Fruit fly (Drosophila melanogaster) whole organism, prepupa: Measurements from ENCODE around the gene CG18268.
A peak's percentile ranks its signal among the peaks of the same experiment; 100 is the strongest.

Source experiments
- Blimp-1 ChIP-seq: fragments of 200-800 bp; sonication (Bioruptor generic); optimal IDR thresholded peaks from 3 replicates; lab custom pipeline; 2017; ENCODE audit warnings: missing biosample characterization, missing genetic modification characterization, mild to moderate bottlenecking, moderate library complexity, missing genetic modification reagents
- CG10631 ChIP-seq: fragments of 200-800 bp; sonication (Bioruptor generic); optimal IDR thresholded peaks from 2 replicates; lab custom pipeline; 2016; ENCODE audit warnings: missing biosample characterization, missing genetic modification characterization
- CG10669 ChIP-seq: fragments of 200-800 bp; sonication (Bioruptor generic); optimal IDR thresholded peaks from 3 replicates; lab custom pipeline; 2018; ENCODE audit warnings: missing biosample characterization, mild to moderate bottlenecking, missing genetic modification characterization, moderate library complexity
- CG11762 ChIP-seq: fragments of 200-800 bp; sonication (Bioruptor generic); optimal IDR thresholded peaks from 3 replicates; lab custom pipeline; 2016; ENCODE audit warnings: missing biosample characterization, missing genetic modification characterization; ENCODE audit not compliant: insufficient read depth
- CG11902 ChIP-seq: fragments of 200-800 bp; sonication (Bioruptor generic); optimal IDR thresholded peaks from 3 replicates; lab custom pipeline; 2016; ENCODE audit warnings: missing biosample characterization, missing genetic modification characterization
- CG15336 ChIP-seq: fragments of 200-800 bp; sonication (Bioruptor generic); IDR thresholded peaks from 2 replicates; pipeline ENCODE4 v1.3.6; 2022; ENCODE audit warnings: missing biosample characterization, missing genetic modification characterization
- CG1621 ChIP-seq: fragments of 200-800 bp; sonication (Bioruptor generic); optimal IDR thresholded peaks from 3 replicates; lab custom pipeline; 2018; ENCODE audit warnings: missing biosample characterization, mild to moderate bottlenecking, missing genetic modification characterization
- CG16779 ChIP-seq: fragments of 200-800 bp; sonication (Bioruptor generic); optimal IDR thresholded peaks from 3 replicates; lab custom pipeline; 2017; ENCODE audit warnings: missing biosample characterization, mild to moderate bottlenecking, missing genetic modification characterization
- CG3032 ChIP-seq: fragments of 200-800 bp; optimal IDR thresholded peaks from 2 replicates; lab custom pipeline; 2019; ENCODE audit warnings: missing biosample characterization, mild to moderate bottlenecking, missing genetic modification characterization, moderate library complexity
- CG31627 ChIP-seq: fragments of 200-800 bp; sonication (Bioruptor generic); optimal IDR thresholded peaks from 3 replicates; lab custom pipeline; 2016; ENCODE audit warnings: missing biosample characterization, missing genetic modification characterization
- CG34406 ChIP-seq: fragments of 200-800 bp; sonication (Bioruptor generic); optimal IDR thresholded peaks from 3 replicates; lab custom pipeline; 2016; ENCODE audit warnings: missing biosample characterization, missing genetic modification characterization
- CG3919 ChIP-seq: fragments of 200-800 bp; sonication (Bioruptor generic); optimal IDR thresholded peaks from 3 replicates; lab custom pipeline; 2016; ENCODE audit warnings: missing biosample characterization, missing genetic modification characterization
- CG4318 ChIP-seq: fragments of 200-800 bp; sonication (Bioruptor generic); optimal IDR thresholded peaks from 3 replicates; lab custom pipeline; 2017; ENCODE audit warnings: missing biosample characterization, mild to moderate bottlenecking, missing genetic modification characterization
- CG6163 ChIP-seq: fragments of 200-800 bp; sonication (Bioruptor generic); IDR thresholded peaks from 3 replicates; pipeline ENCODE4 v1.3.6; 2022; ENCODE audit warnings: missing biosample characterization, missing genetic modification characterization
- CG6276 ChIP-seq: fragments of 200-800 bp; sonication (Bioruptor generic); optimal IDR thresholded peaks from 2 replicates; lab custom pipeline; 2017; ENCODE audit warnings: missing biosample characterization, mild to moderate bottlenecking, missing genetic modification characterization
- CG6792 ChIP-seq: fragments of 200-800 bp; sonication (Bioruptor generic); optimal IDR thresholded peaks from 3 replicates; lab custom pipeline; 2016; ENCODE audit warnings: missing biosample characterization, missing genetic modification characterization
- CG6808 ChIP-seq: fragments of 200-800 bp; sonication (Bioruptor generic); optimal IDR thresholded peaks from 3 replicates; lab custom pipeline; 2017; ENCODE audit warnings: missing biosample characterization, missing genetic modification characterization, mild to moderate bottlenecking, moderate library complexity, missing genetic modification reagents
- CG7368 ChIP-seq: fragments of 200-800 bp; sonication (Bioruptor generic); optimal IDR thresholded peaks from 3 replicates; lab custom pipeline; 2016; ENCODE audit warnings: missing biosample characterization, missing genetic modification characterization
- CG8119 ChIP-seq: fragments of 200-800 bp; sonication (Bioruptor generic); IDR thresholded peaks from 3 replicates; pipeline ENCODE4 v1.3.6; 2022; ENCODE audit warnings: missing biosample characterization, missing genetic modification characterization
- CG8319 ChIP-seq: fragments of 200-800 bp; sonication (Bioruptor generic); optimal IDR thresholded peaks from 3 replicates; lab custom pipeline; 2016; ENCODE audit warnings: missing biosample characterization, missing genetic modification characterization
- CG8632 ChIP-seq: fragments of 200-800 bp; sonication (Bioruptor generic); optimal IDR thresholded peaks from 3 replicates; lab custom pipeline; 2016; ENCODE audit warnings: missing biosample characterization, missing genetic modification characterization
- CG9139 ChIP-seq: fragments of 200-800 bp; sonication (Bioruptor generic); optimal IDR thresholded peaks from 3 replicates; lab custom pipeline; 2017; ENCODE audit warnings: missing biosample characterization, mild to moderate bottlenecking, missing genetic modification characterization
- Eip75B ChIP-seq: fragments of 200-800 bp; sonication (Bioruptor generic); optimal IDR thresholded peaks from 3 replicates; lab custom pipeline; 2016; ENCODE audit warnings: missing biosample characterization, missing genetic modification characterization
- Eip78C ChIP-seq: fragments of 200-800 bp; sonication (Bioruptor generic); peaks from one replicate; lab custom pipeline; 2016; ENCODE audit warnings: missing biosample characterization, missing genetic modification characterization
- Ets21C ChIP-seq: fragments of 200-800 bp; sonication (Bioruptor generic); optimal IDR thresholded peaks from 3 replicates; lab custom pipeline; 2016; ENCODE audit warnings: missing biosample characterization, missing genetic modification characterization
- Ets96B ChIP-seq: fragments of 200-800 bp; optimal IDR thresholded peaks from 2 replicates; lab custom pipeline; 2019; ENCODE audit warnings: missing biosample characterization, mild to moderate bottlenecking, missing genetic modification characterization, moderate library complexity
- Gug ChIP-seq: fragments of 200-800 bp; sonication (Bioruptor generic); IDR thresholded peaks from 2 replicates; pipeline ENCODE4 v1.3.6; 2022; ENCODE audit warnings: missing biosample characterization, missing genetic modification characterization
- Hr39 ChIP-seq: fragments of 200-800 bp; sonication (Bioruptor generic); optimal IDR thresholded peaks from 2 replicates; lab custom pipeline; 2016; ENCODE audit warnings: missing biosample characterization, missing genetic modification characterization
- Hr4 ChIP-seq: fragments of 200-800 bp; sonication (Bioruptor generic); optimal IDR thresholded peaks from 3 replicates; lab custom pipeline; 2016; ENCODE audit warnings: missing biosample characterization, missing genetic modification characterization
- Lpt ChIP-seq: fragments of 200-800 bp; sonication (Bioruptor generic); optimal IDR thresholded peaks from 3 replicates; lab custom pipeline; 2016; ENCODE audit warnings: missing biosample characterization, missing genetic modification characterization
- Met ChIP-seq: fragments of 200-800 bp; sonication (Bioruptor generic); optimal IDR thresholded peaks from 3 replicates; lab custom pipeline; 2016; ENCODE audit warnings: missing biosample characterization, missing genetic modification characterization
- OdsH ChIP-seq: fragments of 200-800 bp; sonication (Bioruptor generic); optimal IDR thresholded peaks from 3 replicates; lab custom pipeline; 2016; ENCODE audit warnings: missing biosample characterization, missing genetic modification characterization
- Smox ChIP-seq: fragments of 200-800 bp; sonication (Bioruptor generic); optimal IDR thresholded peaks from 3 replicates; lab custom pipeline; 2016; ENCODE audit warnings: missing biosample characterization, missing genetic modification characterization
- Sox102F ChIP-seq: fragments of 200-800 bp; sonication (Bioruptor generic); optimal IDR thresholded peaks from 2 replicates; lab custom pipeline; 2016; ENCODE audit warnings: missing biosample characterization, mild to moderate bottlenecking, missing genetic modification characterization
- Sox14 ChIP-seq: fragments of 200-800 bp; sonication (Bioruptor generic); optimal IDR thresholded peaks from 3 replicates; lab custom pipeline; 2016; ENCODE audit warnings: missing biosample characterization, missing genetic modification characterization
- achi ChIP-seq: fragments of 200-800 bp; sonication (Bioruptor generic); optimal IDR thresholded peaks from 3 replicates; lab custom pipeline; 2016; ENCODE audit warnings: missing biosample characterization, missing genetic modification characterization
- acj6 ChIP-seq: fragments of 200-800 bp; sonication (Bioruptor generic); optimal IDR thresholded peaks from 3 replicates; lab custom pipeline; 2016; ENCODE audit warnings: missing biosample characterization, missing genetic modification characterization
- cyc ChIP-seq: fragments of 200-800 bp; sonication (Bioruptor generic); optimal IDR thresholded peaks from 3 replicates; lab custom pipeline; 2016; ENCODE audit warnings: missing biosample characterization, missing genetic modification characterization
- dsx ChIP-seq: fragments of 200-800 bp; optimal IDR thresholded peaks from 3 replicates; lab custom pipeline; 2019; ENCODE audit warnings: missing biosample characterization, mild to moderate bottlenecking, missing genetic modification characterization, moderate library complexity; ENCODE audit not compliant: poor library complexity, severe bottlenecking
- eg ChIP-seq: fragments of 200-800 bp; sonication (Bioruptor generic); IDR thresholded peaks from 3 replicates; pipeline ENCODE4 v1.3.6; 2022; ENCODE audit warnings: missing biosample characterization, missing genetic modification characterization
- esn ChIP-seq: fragments of 200-800 bp; sonication (Bioruptor generic); optimal IDR thresholded peaks from 2 replicates; lab custom pipeline; 2016; ENCODE audit warnings: missing biosample characterization, mild to moderate bottlenecking, missing genetic modification characterization, moderate library complexity
- fd59A ChIP-seq: fragments of 200-800 bp; sonication (Bioruptor generic); optimal IDR thresholded peaks from 2 replicates; lab custom pipeline; 2017; ENCODE audit warnings: missing biosample characterization, mild to moderate bottlenecking, missing genetic modification characterization, missing genetic modification reagents
- lz ChIP-seq: fragments of 200-800 bp; sonication (Bioruptor generic); optimal IDR thresholded peaks from 3 replicates; lab custom pipeline; 2016; ENCODE audit warnings: missing biosample characterization, missing genetic modification characterization
- net ChIP-seq: fragments of 200-800 bp; sonication (Bioruptor generic); optimal IDR thresholded peaks from 3 replicates; lab custom pipeline; 2016; ENCODE audit warnings: missing biosample characterization, missing genetic modification characterization
- pdm3 ChIP-seq: fragments of 200-800 bp; sonication (Bioruptor generic); optimal IDR thresholded peaks from 3 replicates; lab custom pipeline; 2016; ENCODE audit warnings: missing biosample characterization, missing genetic modification characterization
- spab ChIP-seq: fragments of 200-800 bp; sonication (Bioruptor generic); optimal IDR thresholded peaks from 2 replicates; lab custom pipeline; 2017; ENCODE audit warnings: missing biosample characterization, mild to moderate bottlenecking, missing genetic modification characterization, missing genetic modification reagents
- ss ChIP-seq, 2 experiments: fragments of 200-800 bp; sonication (Bioruptor generic); optimal IDR thresholded peaks; 2 replicates in 1 of 2; 3 replicates in 1 of 2; lab custom pipeline; 2017 to 2018; ENCODE audit warnings: mild to moderate bottlenecking in 2 of 2, missing biosample characterization in 2 of 2, missing genetic modification characterization in 2 of 2, moderate library complexity in 1 of 2
- topi ChIP-seq: fragments of 200-800 bp; sonication (Bioruptor generic); optimal IDR thresholded peaks from 3 replicates; lab custom pipeline; 2016; ENCODE audit warnings: missing biosample characterization, missing genetic modification characterization

CG18268 gene

DNA sequence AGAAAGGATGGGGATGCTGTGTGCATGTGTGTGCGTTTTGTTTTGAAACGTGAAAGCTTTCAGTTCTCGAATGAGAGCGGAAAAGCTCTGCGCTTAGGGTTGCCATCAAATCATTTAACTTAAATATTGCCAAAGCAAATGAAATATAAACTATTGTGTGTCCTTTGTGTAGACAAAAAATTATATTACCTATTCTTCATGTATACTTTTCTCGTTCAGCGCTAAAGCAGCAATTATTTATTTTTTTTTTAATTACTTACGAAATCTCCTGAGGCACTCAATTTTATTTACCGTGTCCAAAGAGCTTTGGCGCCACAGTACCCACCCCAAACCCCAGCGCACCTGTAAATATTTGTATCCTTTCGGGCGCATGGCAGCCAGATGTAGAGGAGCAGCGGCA is 17.3 kb upstream of the CG18268 start (continued):
- TF ChIP-seq achi: peak; percentile 6
- no peak for TF ChIP-seq CG1621
- no peak; the same call in 2 of the 3 replicates for TF ChIP-seq CG6163 (GFP tag; lab: Robert Waterston, UW)
- TF ChIP-seq CG9139 (GFP tag; lab: Kevin White, UChicago): no peak
- no peak for TF ChIP-seq Ets21C
- peak; percentile 13 for TF ChIP-seq CG31627 (GFP tag; lab: Kevin White, UChicago)
- TF ChIP-seq Ets96B (tag; lab: Kevin White, UChicago): no peak
- TF ChIP-seq fd59A (GFP tag; lab: Kevin White, UChicago): peak; percentile 4
- TF ChIP-seq net (GFP tag; lab: Kevin White, UChicago): peak; percentile 4
- peak; percentile 54; the same call in 2 of the 3 replicates for TF ChIP-seq eg (GFP tag; lab: Robert Waterston, UW)
- no peak for TF ChIP-seq CG6808
- TF ChIP-seq spab (GFP tag; lab: Kevin White, UChicago): no peak
- TF ChIP-seq Hr4 (GFP tag; lab: Kevin White, UChicago): peak; percentile 44

dm6 chr3R:7813981-7814529 is 9.8 kb upstream of the CG18268 start, which contains the start of gene CG34384:
Gene CG34384 (plus strand): TSS chr3R:7814361.
- TF ChIP-seq Hr39: peak; percentile 30
- TF ChIP-seq spab (GFP tag; lab: Kevin White, UChicago): peak; percentile 60
- TF ChIP-seq lz (GFP tag; lab: Kevin White, UChicago): peak; percentile 54
- no peak for TF ChIP-seq CG11762
- peak; percentile 82 for TF ChIP-seq Eip78C (GFP tag; lab: Kevin White, UChicago)
- peak; percentile 41 for TF ChIP-seq CG31627 (GFP tag; lab: Kevin White, UChicago)
- TF ChIP-seq CG7368 (GFP tag; lab: Kevin White, UChicago): no peak
- TF ChIP-seq CG3032 (tag; lab: Kevin White, UChicago): peak; percentile 49
- peak; percentile 48 for TF ChIP-seq Met (GFP tag; lab: Kevin White, UChicago)
- TF ChIP-seq CG9139 (GFP tag; lab: Kevin White, UChicago): no peak
- TF ChIP-seq Smox (GFP tag; lab: Kevin White, UChicago): peak; percentile 21
- TF ChIP-seq CG8119 (GFP tag; lab: Robert Waterston, UW): no peak
- TF ChIP-seq CG8632 (GFP tag; lab: Kevin White, UChicago): peak; percentile 19
- peak; percentile 18 to 58 for TF ChIP-seq ss (GFP tag; optimal IDR thresholded peaks at IDR 0.05; lab: Kevin White, UChicago)
- TF ChIP-seq Hr4 (GFP tag; lab: Kevin White, UChicago): peak; percentile 27
- peak; percentile 45 for TF ChIP-seq Ets96B (tag; lab: Kevin White, UChicago)
- peak; percentile 27 for TF ChIP-seq cyc (GFP tag; lab: Kevin White, UChicago)
- TF ChIP-seq CG4318 (GFP tag; lab: Kevin White, UChicago): peak; percentile 3
- TF ChIP-seq esn (GFP tag; lab: Kevin White, UChicago): peak; percentile 56
- no peak for TF ChIP-seq CG16779 (tag; lab: Kevin White, UChicago)
- TF ChIP-seq Sox14: peak; percentile 16
- peak; percentile 56 for TF ChIP-seq CG3919
- peak; percentile 9 for TF ChIP-seq Blimp-1 (GFP tag; lab: Kevin White, UChicago)
- peak; percentile 0 for TF ChIP-seq dsx (GFP tag; lab: Kevin White, UChicago)
- TF ChIP-seq CG10631 (GFP tag; lab: Kevin White, UChicago): peak; percentile 31
- no peak for TF ChIP-seq CG15336 (GFP tag; lab: Robert Waterston, UW)
- TF ChIP-seq CG11902 (GFP tag; lab: Kevin White, UChicago): peak; percentile 12
- peak; percentile 41 for TF ChIP-seq pdm3 (GFP tag; lab: Kevin White, UChicago)
- no peak for TF ChIP-seq CG6276
- TF ChIP-seq fd59A (GFP tag; lab: Kevin White, UChicago): peak; percentile 4
- peak; percentile 42 for TF ChIP-seq topi (GFP tag; lab: Kevin White, UChicago)
- TF ChIP-seq eg (GFP tag; lab: Robert Waterston, UW): no peak
- peak; percentile 5 for TF ChIP-seq CG8319
- TF ChIP-seq OdsH (GFP tag; lab: Kevin White, UChicago): peak; percentile 39
- TF ChIP-seq CG1621: no peak
- TF ChIP-seq Eip75B: peak; percentile 59
- peak; percentile 68 for TF ChIP-seq CG6808
- peak; percentile 19 for TF ChIP-seq CG34406 (GFP tag; lab: Kevin White, UChicago)
- peak; percentile 40 for TF ChIP-seq CG10669
- peak; percentile 30 for TF ChIP-seq acj6 (GFP tag; lab: Kevin White, UChicago)
- no peak for TF ChIP-seq Lpt
- TF ChIP-seq CG6792: peak; percentile 52
- TF ChIP-seq Sox102F: peak; percentile 5
- no peak for TF ChIP-seq Gug (GFP tag; lab: Robert Waterston, UW)
- TF ChIP-seq net (GFP tag; lab: Kevin White, UChicago): no peak
